Fruit fly (Drosophila melanogaster): Measurements from ENCODE around the gene CG10383.

CG10383 gene

DNA sequence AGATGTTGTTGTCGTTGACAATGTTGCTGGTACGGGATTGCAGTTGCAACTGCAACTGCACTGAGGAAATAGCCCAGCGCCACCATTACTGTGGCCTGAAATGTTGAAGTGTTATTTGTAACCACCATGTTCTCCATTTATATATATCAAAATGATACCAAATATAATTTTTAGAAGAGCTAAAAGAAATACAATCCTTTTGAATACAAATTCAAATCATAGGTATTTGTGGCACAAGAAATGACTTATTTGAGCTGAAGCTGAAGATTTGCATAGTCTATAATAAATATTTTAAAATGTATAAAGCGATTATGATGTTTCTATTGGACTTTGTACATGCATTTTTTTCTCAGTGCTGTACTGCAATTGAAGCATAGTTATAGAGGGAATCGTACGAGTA lies 24.2 kb upstream of the CG10383 start:
- TF ChIP-seq fru (GFP tag; optimal IDR thresholded peaks at IDR 0.05) (no peak), N (GFP tag; optimal IDR thresholded peaks at IDR 0.05) (no peak), Jra (GFP tag; optimal IDR thresholded peaks at IDR 0.05) (no peak), foxo (GFP tag; optimal IDR thresholded peaks at IDR 0.05) (no peak), sv (GFP tag; optimal IDR thresholded peaks at IDR 0.05) (no peak), Hr78 (GFP tag; optimal IDR thresholded peaks at IDR 0.05) (no peak), psq (GFP tag; optimal IDR thresholded peaks at IDR 0.05) (no peak), brk (GFP tag; optimal IDR thresholded peaks at IDR 0.05) (no peak), Hr83 (GFP tag; optimal IDR thresholded peaks at IDR 0.05; ENCODE audit: poor library complexity, severe bottlenecking) (no peak), dmrt93B (GFP tag; optimal IDR thresholded peaks at IDR 0.05) (no peak), woc (GFP tag; optimal IDR thresholded peaks at IDR 0.05) (no peak), CG9705 (GFP tag; optimal IDR thresholded peaks at IDR 0.05) (no peak), HLH106 (tag; optimal IDR thresholded peaks at IDR 0.05) (no peak)

DNA sequence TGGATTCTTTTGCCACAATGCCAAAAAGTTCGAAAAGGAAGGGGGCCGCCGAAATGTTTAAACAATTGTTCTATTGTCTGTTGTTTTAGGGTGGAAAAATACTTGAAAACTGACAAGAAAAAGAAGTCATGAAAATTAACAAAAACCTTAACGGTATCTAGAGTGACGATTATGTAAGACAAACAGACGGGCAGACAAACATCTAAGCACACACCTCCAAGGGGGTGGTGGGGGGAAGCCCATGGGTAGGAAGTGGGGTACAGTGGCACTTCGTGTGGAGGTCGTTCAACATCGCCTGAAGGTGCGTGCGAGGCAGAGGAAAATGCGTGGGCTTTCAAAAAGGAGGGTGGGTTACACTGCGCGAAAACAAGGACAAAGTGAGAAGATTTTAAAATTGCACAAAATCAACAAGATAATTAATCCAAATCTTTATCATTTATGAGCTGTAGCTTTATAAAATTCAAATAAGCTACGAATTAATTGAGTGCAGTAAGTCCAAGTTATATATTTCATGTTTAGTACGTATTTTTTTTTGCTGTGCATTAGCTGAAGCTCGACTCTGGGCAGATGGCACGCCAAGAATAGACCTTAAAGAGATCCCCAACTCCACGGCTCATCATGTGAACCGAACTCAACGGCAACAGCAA lies 22.1 kb upstream of the CG10383 start:
- TF ChIP-seq Hnf4 (GFP tag; optimal IDR thresholded peaks at IDR 0.05) (no peak), sage (GFP tag; optimal IDR thresholded peaks at IDR 0.05) (no peak)

DNA sequence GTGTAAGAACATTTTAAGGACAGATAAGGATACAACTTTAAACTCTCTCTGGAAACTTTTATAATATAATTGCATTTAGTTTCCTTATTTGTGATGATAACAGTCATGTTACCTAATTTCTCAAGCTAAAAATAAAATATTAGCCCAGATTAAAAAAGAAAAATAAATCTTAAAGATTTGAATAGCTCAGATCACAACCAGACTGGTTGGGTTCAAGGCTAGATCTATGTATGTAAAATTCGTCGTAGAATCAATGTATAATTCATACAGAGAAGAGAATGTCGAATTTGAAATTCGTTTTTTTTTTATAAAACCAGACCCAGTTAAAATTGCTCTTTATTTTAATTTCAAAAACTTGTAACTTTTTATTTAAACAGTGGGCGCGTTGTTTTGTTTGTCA lies 18.7 kb upstream of the CG10383 start:
- TF ChIP-seq jim (GFP tag; optimal IDR thresholded peaks at IDR 0.05): no peak
- no peak for TF ChIP-seq fru (GFP tag; optimal IDR thresholded peaks at IDR 0.05)
- no peak for TF ChIP-seq GATAd (GFP tag; optimal IDR thresholded peaks at IDR 0.05)
- TF ChIP-seq Vsx2 (GFP tag; optimal IDR thresholded peaks at IDR 0.05; ENCODE audit: partially characterized antibody): no peak
- no peak for TF ChIP-seq HLH106 (tag; optimal IDR thresholded peaks at IDR 0.05)
- TF ChIP-seq Hr78 (GFP tag; optimal IDR thresholded peaks at IDR 0.05): no peak
- TF ChIP-seq dl (GFP tag; optimal IDR thresholded peaks at IDR 0.05; ENCODE audit: insufficient read depth in 1 of 2, partially characterized antibody in 2 of 2): no peak
- no peak for TF ChIP-seq sv (GFP tag; optimal IDR thresholded peaks at IDR 0.05)
- TF ChIP-seq dmrt93B (GFP tag; optimal IDR thresholded peaks at IDR 0.05): no peak
- TF ChIP-seq CrebA (GFP tag; optimal IDR thresholded peaks at IDR 0.05; ENCODE audit: borderline replicate concordance): no peak

- TF ChIP-seq fru (GFP tag; optimal IDR thresholded peaks at IDR 0.05): no peak
- TF ChIP-seq GATAd (GFP tag; optimal IDR thresholded peaks at IDR 0.05): no peak
- no peak for TF ChIP-seq Rel (GFP tag; optimal IDR thresholded peaks at IDR 0.05)
- TF ChIP-seq Rel (tag; optimal IDR thresholded peaks at IDR 0.05): no peak
- TF ChIP-seq HLH106 (tag; optimal IDR thresholded peaks at IDR 0.05): no peak
- TF ChIP-seq usp (GFP tag; optimal IDR thresholded peaks at IDR 0.05): no peak
- TF ChIP-seq CG9705 (GFP tag; optimal IDR thresholded peaks at IDR 0.05): no peak
- TF ChIP-seq CrebA (GFP tag; optimal IDR thresholded peaks at IDR 0.05; ENCODE audit: borderline replicate concordance): no peak
- no peak for TF ChIP-seq OdsH (GFP tag; optimal IDR thresholded peaks at IDR 0.05)
- TF ChIP-seq CG32264 (GFP tag; optimal IDR thresholded peaks at IDR 0.05): no peak
- no peak for TF ChIP-seq N (GFP tag; optimal IDR thresholded peaks at IDR 0.05)
Measured at dm6 chr2L:18713686-18714085, 18.3 kb upstream of the CG10383 start, which contains the start of gene Irk3. Gene Irk3, minus strand, starts transcription at chr2L:18713748.

- no peak for TF ChIP-seq Dif (GFP tag; optimal IDR thresholded peaks at IDR 0.05; ENCODE audit: partially characterized antibody)
- no peak for TF ChIP-seq Dfd (GFP tag; optimal IDR thresholded peaks at IDR 0.05)
- peak; percentile 36 for TF ChIP-seq GATAd (GFP tag; optimal IDR thresholded peaks at IDR 0.05)
- no peak for TF ChIP-seq Vsx2 (GFP tag; optimal IDR thresholded peaks at IDR 0.05; ENCODE audit: partially characterized antibody)
- peak in 1 of 2 experiments; percentile 81 for TF ChIP-seq foxo (GFP tag; optimal IDR thresholded peaks at IDR 0.05)
- TF ChIP-seq Sp1 (GFP tag; optimal IDR thresholded peaks at IDR 0.05): peak; percentile 66
- no peak for TF ChIP-seq usp (GFP tag; optimal IDR thresholded peaks at IDR 0.05)
- TF ChIP-seq Hr83 (GFP tag; optimal IDR thresholded peaks at IDR 0.05; ENCODE audit: poor library complexity, severe bottlenecking): no peak
- TF ChIP-seq sage (GFP tag; optimal IDR thresholded peaks at IDR 0.05): peak; percentile 72
- TF ChIP-seq dmrt93B (GFP tag; optimal IDR thresholded peaks at IDR 0.05): peak; percentile 83
- TF ChIP-seq Rel (GFP tag; optimal IDR thresholded peaks at IDR 0.05): peak; percentile 3
- peak; percentile 60 for TF ChIP-seq Rel (tag; optimal IDR thresholded peaks at IDR 0.05)
- TF ChIP-seq N (GFP tag; optimal IDR thresholded peaks at IDR 0.05): peak; percentile 73
- TF ChIP-seq fru (GFP tag; optimal IDR thresholded peaks at IDR 0.05): peak; percentile 72
- TF ChIP-seq Myc (optimal IDR thresholded peaks at IDR 0.05): no peak
- peak; percentile 57 for TF ChIP-seq CG9705 (GFP tag; optimal IDR thresholded peaks at IDR 0.05)
- TF ChIP-seq psq (GFP tag; optimal IDR thresholded peaks at IDR 0.05): peak; percentile 62
- no peak for TF ChIP-seq tai (GFP tag; optimal IDR thresholded peaks at IDR 0.05)
- no peak for TF ChIP-seq Mio (GFP tag; optimal IDR thresholded peaks at IDR 0.05)
- TF ChIP-seq pan (optimal IDR thresholded peaks at IDR 0.05): no peak
- TF ChIP-seq h (GFP tag; optimal IDR thresholded peaks at IDR 0.05): peak; percentile 79
- TF ChIP-seq Hr78 (GFP tag; optimal IDR thresholded peaks at IDR 0.05): no peak
- TF ChIP-seq jim (GFP tag; optimal IDR thresholded peaks at IDR 0.05): no peak
- peak; percentile 60 for TF ChIP-seq dsf (GFP tag; optimal IDR thresholded peaks at IDR 0.05; ENCODE audit: borderline replicate concordance)
- no peak for TF ChIP-seq CrebA (GFP tag; optimal IDR thresholded peaks at IDR 0.05; ENCODE audit: borderline replicate concordance)
- peak; percentile 77 for TF ChIP-seq Hnf4 (GFP tag; optimal IDR thresholded peaks at IDR 0.05)
- TF ChIP-seq Jra (GFP tag; optimal IDR thresholded peaks at IDR 0.05): peak; percentile 39
- peak; percentile 57 for TF ChIP-seq sv (GFP tag; optimal IDR thresholded peaks at IDR 0.05)
- TF ChIP-seq CG32264 (GFP tag; optimal IDR thresholded peaks at IDR 0.05): peak; percentile 51
- TF ChIP-seq brk (GFP tag; optimal IDR thresholded peaks at IDR 0.05): no peak
- TF ChIP-seq ey (GFP tag; optimal IDR thresholded peaks at IDR 0.05): peak; percentile 74
- peak; percentile 61 for TF ChIP-seq woc (GFP tag; optimal IDR thresholded peaks at IDR 0.05)
- TF ChIP-seq OdsH (GFP tag; optimal IDR thresholded peaks at IDR 0.05): peak; percentile 42
Measured at dm6 chr2L:18708239-18708891, 13.0 kb upstream of the CG10383 start, which contains the start of the genes Faf2 and Grip71. Gene Faf2, minus strand, starts transcription at chr2L:18708688. Gene Grip71, plus strand, starts transcription at chr2L:18708846.
